Worm (Caenorhabditis elegans) whole organism, L4/young adult: ENCODE data around the gene C49C8.6.

ENCODE experiments used
- dao-5 ChIP-seq: sonication (generic microtip); optimal IDR thresholded peaks from 2 replicates; lab custom pipeline; 2016; ENCODE audit warnings: missing genotype, missing genetic modification characterization, moderate library complexity, missing compliant biosample characterization
- him-1 ChIP-seq: sonication (generic microtip); optimal IDR thresholded peaks from 2 replicates; lab custom pipeline; 2016; ENCODE audit warnings: missing genotype, missing genetic modification reagents, missing genetic modification characterization, missing compliant biosample characterization

DNA sequence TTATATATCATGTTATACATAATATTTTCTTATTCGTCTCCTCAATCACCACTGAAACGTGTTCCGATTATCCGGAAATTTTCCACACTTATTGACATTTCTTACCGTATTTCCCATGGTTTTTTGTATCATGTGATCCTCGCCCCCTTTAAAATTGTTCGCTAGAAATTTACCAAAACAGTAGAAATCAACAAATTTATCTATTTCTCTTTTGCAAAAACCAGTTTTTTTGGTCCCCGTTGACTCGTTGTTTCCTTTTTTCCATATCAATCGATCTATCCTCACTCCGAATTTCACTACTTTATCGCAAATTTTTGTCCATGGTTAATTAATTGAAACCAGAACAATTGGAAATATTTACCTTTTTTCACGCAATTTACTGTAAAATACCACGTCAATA is 32.3 kb downstream of the C49C8.6 start:
- no peak for TF ChIP-seq him-1 (tag; lab: Kevin White, UChicago)
- no peak for TF ChIP-seq dao-5 (tag; lab: Kevin White, UChicago)
